Worm (Caenorhabditis elegans): ENCODE data around the gene C33F10.12.

C33F10.12 gene

DNA sequence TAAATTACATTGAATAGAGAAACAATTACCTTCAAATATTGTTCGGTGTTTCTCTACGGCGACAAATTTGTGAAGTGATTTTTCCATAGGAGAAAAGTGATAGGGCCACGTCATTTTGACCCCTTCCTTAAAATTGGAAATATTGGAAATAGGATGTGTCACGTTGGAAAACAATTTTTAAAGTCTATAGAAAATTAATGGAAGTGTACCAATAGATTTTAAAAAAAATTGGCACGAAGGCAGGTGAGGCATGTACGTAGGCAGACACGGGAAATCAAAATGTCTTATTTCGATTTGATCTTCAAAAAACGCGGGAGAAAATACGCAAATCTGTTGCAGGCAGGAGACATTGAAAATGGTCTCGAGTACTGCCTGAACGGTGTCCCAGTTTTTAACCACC lies at the start of gene C33F10.12:
Gene C33F10.12, minus strand, starts transcription at position 101 of the 400 bp plus-strand sequence.
- no peak for TF ChIP-seq nhr-129 (tag; optimal IDR thresholded peaks at IDR 0.05)
- TF ChIP-seq ceh-16 (tag; optimal IDR thresholded peaks at IDR 0.05) = no peak
- TF ChIP-seq unc-62 (GFP tag; optimal IDR thresholded peaks at IDR 0.05) = no peak
- TF ChIP-seq sma-3 (GFP tag; optimal IDR thresholded peaks at IDR 0.05) = no peak
- TF ChIP-seq lsy-2 (tag; optimal IDR thresholded peaks at IDR 0.05) = no peak
- TF ChIP-seq elt-1 (tag; optimal IDR thresholded peaks at IDR 0.05) = no peak
- no peak for TF ChIP-seq nhr-6 (tag; optimal IDR thresholded peaks at IDR 0.05)
- no peak for TF ChIP-seq mbf-1 (tag; optimal IDR thresholded peaks at IDR 0.05)

DNA sequence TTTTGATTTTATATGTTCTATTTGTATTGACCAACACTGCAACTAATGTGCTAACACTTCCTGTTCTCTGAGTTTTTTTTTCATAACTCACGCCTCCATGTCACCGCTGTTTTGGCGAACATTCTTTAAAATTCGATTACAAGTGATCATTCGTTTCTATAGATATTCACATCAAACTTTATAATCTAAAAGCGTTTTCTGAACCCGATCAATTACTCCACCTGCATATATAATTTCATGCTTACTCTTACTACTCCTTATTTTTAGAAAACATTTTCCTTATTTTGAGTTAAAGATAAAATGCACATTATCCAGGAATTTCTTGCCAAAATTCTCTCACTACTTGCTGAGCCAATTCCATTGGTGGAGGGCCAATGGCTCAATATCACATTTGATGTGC lies 48.4 kb upstream of the C33F10.12 start, which contains the start of gene R05F9.7:
Gene R05F9.7, plus strand, starts transcription at position 301 of the 400 bp plus-strand sequence.
- no peak for TF ChIP-seq F13H6.1 (tag; optimal IDR thresholded peaks at IDR 0.05)
- no peak for TF ChIP-seq ama-1 (optimal IDR thresholded peaks at IDR 0.05)
- TF ChIP-seq mdl-1 (tag; optimal IDR thresholded peaks at IDR 0.05) = no peak
- TF ChIP-seq sma-3 (GFP tag; optimal IDR thresholded peaks at IDR 0.05) = no peak
- TF ChIP-seq ZK546.5 (tag; optimal IDR thresholded peaks at IDR 0.05) = no peak
- no peak for TF ChIP-seq nhr-11 (tag; optimal IDR thresholded peaks at IDR 0.05)
- no peak for TF ChIP-seq alr-1 (tag; optimal IDR thresholded peaks at IDR 0.05)
- no peak for TF ChIP-seq nhr-237 (tag; optimal IDR thresholded peaks at IDR 0.05)
- no peak for TF ChIP-seq crh-2 (tag; optimal IDR thresholded peaks at IDR 0.05)

DNA sequence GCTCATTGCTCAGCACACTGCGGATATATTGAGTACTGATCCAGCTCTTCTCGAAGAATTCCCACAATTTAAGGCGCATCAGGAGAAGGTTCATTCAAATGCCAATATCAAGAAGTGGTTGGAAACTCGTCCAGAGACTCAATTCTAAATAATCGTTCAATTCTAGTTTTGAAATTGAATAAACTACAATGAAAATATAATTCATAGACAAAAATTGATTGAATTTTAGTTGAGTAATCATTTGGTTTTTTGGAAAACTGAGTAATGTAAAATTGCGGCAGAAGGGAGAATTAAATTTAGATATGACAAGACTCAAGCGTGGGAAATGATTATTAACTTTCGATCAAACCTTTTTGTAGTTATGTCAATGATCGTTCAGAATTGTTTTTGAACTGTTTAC lies 46.8 kb upstream of the C33F10.12 start:
- TF ChIP-seq crh-2 (tag; optimal IDR thresholded peaks at IDR 0.05) (no peak), alr-1 (tag; optimal IDR thresholded peaks at IDR 0.05) (no peak), lin-11 (tag; optimal IDR thresholded peaks at IDR 0.05) (no peak), mbf-1 (tag; optimal IDR thresholded peaks at IDR 0.05) (no peak), ztf-1 (GFP tag; conservative IDR thresholded peaks at IDR 0.05) (no peak)

DNA sequence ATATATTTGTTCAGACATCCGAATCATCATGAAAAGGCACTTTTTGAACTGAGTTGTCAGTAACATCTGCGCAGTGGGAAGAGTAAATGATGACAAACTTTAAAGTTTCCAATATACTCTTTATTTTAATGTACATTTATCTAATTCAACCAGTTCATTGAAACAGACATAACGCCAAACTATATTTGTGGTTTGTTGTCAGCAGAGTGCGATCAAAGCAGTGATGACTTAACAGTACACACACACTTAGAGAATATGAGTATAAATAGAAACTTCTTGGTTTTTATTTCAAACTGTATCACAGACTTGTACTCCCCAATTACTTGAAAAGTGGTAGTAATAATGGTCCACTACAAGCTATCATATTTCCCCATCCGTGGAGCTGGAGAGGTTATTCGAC lies 45.9 kb upstream of the C33F10.12 start, which contains the start of gene gst-8:
Gene gst-8, plus strand, starts transcription at position 301 of the 400 bp plus-strand sequence.
- TF ChIP-seq skn-1 (tag; optimal IDR thresholded peaks at IDR 0.05) (peak; percentile 56), elt-3 (tag; optimal IDR thresholded peaks at IDR 0.05) (no peak)

DNA sequence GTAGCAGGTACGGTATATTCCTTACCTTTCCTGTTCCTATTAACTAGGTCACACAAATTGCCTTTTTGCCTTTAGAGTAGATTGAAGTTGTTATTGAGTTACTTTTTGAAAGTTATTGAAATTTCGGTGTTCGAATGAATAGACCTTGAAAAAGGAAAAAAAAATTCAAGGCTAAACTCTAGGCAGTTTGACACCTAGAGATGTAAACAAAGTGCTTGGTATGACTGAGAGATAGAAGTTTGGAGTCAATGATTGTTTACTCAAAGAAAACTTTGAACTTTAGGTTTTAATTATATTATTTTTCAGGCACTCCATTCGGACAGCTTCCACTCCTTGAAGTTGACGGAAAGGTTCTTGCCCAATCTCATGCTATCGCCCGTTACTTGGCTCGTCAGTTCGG lies 44.9 kb upstream of the C33F10.12 start:
- no peak for TF ChIP-seq ama-1 (optimal IDR thresholded peaks at IDR 0.05)
- no peak for TF ChIP-seq blmp-1 (tag; optimal IDR thresholded peaks at IDR 0.05; ENCODE audit: insufficient read depth)
- no peak for TF ChIP-seq egl-27 (tag; optimal IDR thresholded peaks at IDR 0.05)
- no peak for TF ChIP-seq nhr-237 (tag; optimal IDR thresholded peaks at IDR 0.05)
- TF ChIP-seq fos-1 (tag; optimal IDR thresholded peaks at IDR 0.05) = no peak
- no peak for TF ChIP-seq ztf-4 (tag; optimal IDR thresholded peaks at IDR 0.05)
- peak; percentile 38 for TF ChIP-seq nhr-25 (tag; optimal IDR thresholded peaks at IDR 0.05)
- no peak for TF ChIP-seq nhr-23 (tag; optimal IDR thresholded peaks at IDR 0.05)
- TF ChIP-seq lsy-2 (tag; optimal IDR thresholded peaks at IDR 0.05) = no peak
- no peak for TF ChIP-seq ceh-82 (tag; optimal IDR thresholded peaks at IDR 0.05)
- peak; percentile 1 for TF ChIP-seq crh-2 (tag; optimal IDR thresholded peaks at IDR 0.05)
- no peak for TF ChIP-seq sma-9 (GFP tag; optimal IDR thresholded peaks at IDR 0.05)
- no peak for TF ChIP-seq sma-9 (tag; optimal IDR thresholded peaks at IDR 0.05)

DNA sequence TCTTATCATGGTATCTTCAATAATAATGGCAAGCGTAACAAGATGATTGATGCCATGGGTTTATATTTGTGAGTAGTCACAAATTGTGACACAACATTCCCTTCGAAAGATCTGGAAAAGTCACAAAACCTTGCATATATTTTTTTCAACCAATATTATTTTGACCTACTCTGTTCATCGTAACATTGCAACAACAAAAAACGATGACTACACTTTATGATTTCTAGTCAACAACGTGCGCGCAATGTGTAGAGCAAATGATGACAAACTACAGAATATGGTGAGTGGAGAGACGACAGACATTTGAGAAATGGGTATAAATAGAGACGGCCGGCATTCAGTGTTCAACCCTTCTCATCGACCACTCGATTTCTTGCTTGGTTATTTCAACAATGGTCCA lies 44.2 kb upstream of the C33F10.12 start, which contains the start of gene gst-7:
Gene gst-7, plus strand, starts transcription at position 336 of the 400 bp plus-strand sequence.
- no peak for TF ChIP-seq unc-62 (GFP tag; optimal IDR thresholded peaks at IDR 0.05)
- TF ChIP-seq skn-1 (tag; optimal IDR thresholded peaks at IDR 0.05) = peak; percentile 94
- no peak for TF ChIP-seq zag-1 (tag; optimal IDR thresholded peaks at IDR 0.05)
- TF ChIP-seq ztf-4 (tag; optimal IDR thresholded peaks at IDR 0.05) = no peak
- TF ChIP-seq nhr-23 (tag; optimal IDR thresholded peaks at IDR 0.05) = no peak
- TF ChIP-seq gmeb-1 (tag; optimal IDR thresholded peaks at IDR 0.05) = peak; percentile 6
- peak; percentile 75 for TF ChIP-seq sma-9 (GFP tag; optimal IDR thresholded peaks at IDR 0.05)
- TF ChIP-seq sma-9 (tag; optimal IDR thresholded peaks at IDR 0.05) = no peak
- TF ChIP-seq lin-11 (tag; optimal IDR thresholded peaks at IDR 0.05) = no peak
- no peak for TF ChIP-seq ztf-11 (tag; optimal IDR thresholded peaks at IDR 0.05)
- TF ChIP-seq ztf-1 (GFP tag; conservative IDR thresholded peaks at IDR 0.05) = no peak
- TF ChIP-seq snpc-4 (tag; optimal IDR thresholded peaks at IDR 0.05) = no peak
- TF ChIP-seq unc-55 (GFP tag; optimal IDR thresholded peaks at IDR 0.05) = peak; percentile 15
- TF ChIP-seq nhr-12 (tag; optimal IDR thresholded peaks at IDR 0.05) = no peak
- no peak for TF ChIP-seq ceh-82 (tag; optimal IDR thresholded peaks at IDR 0.05)
- TF ChIP-seq fos-1 (tag; optimal IDR thresholded peaks at IDR 0.05) = peak; percentile 64
- no peak for TF ChIP-seq mdl-1 (tag; optimal IDR thresholded peaks at IDR 0.05)
- TF ChIP-seq nhr-10 (tag; optimal IDR thresholded peaks at IDR 0.05) = no peak
- TF ChIP-seq nhr-77 (tag; optimal IDR thresholded peaks at IDR 0.05) = no peak
- no peak for TF ChIP-seq aly-2 (tag; optimal IDR thresholded peaks at IDR 0.05)
- TF ChIP-seq alr-1 (tag; optimal IDR thresholded peaks at IDR 0.05) = no peak
- TF ChIP-seq elt-3 (tag; optimal IDR thresholded peaks at IDR 0.05) = no peak
- no peak for TF ChIP-seq elt-1 (tag; optimal IDR thresholded peaks at IDR 0.05)
- TF ChIP-seq lin-13 (GFP tag; optimal IDR thresholded peaks at IDR 0.05) = no peak
- TF ChIP-seq nhr-237 (tag; optimal IDR thresholded peaks at IDR 0.05) = no peak
- peak; percentile 1 for TF ChIP-seq C34F6.9 (tag; optimal IDR thresholded peaks at IDR 0.05)
- no peak for TF ChIP-seq lsy-2 (tag; optimal IDR thresholded peaks at IDR 0.05)
- no peak for TF ChIP-seq nhr-21 (tag; optimal IDR thresholded peaks at IDR 0.05)
- TF ChIP-seq Y55F3AM.14 (GFP tag; optimal IDR thresholded peaks at IDR 0.05) = no peak
- no peak for TF ChIP-seq mbf-1 (tag; optimal IDR thresholded peaks at IDR 0.05)
- peak; percentile 61 for TF ChIP-seq sma-3 (GFP tag; optimal IDR thresholded peaks at IDR 0.05)

Data from whole organism, L2 larva.